Worm (Caenorhabditis elegans): ENCODE data around the gene nep-9.

- TF ChIP-seq sea-1 (GFP tag; conservative IDR thresholded peaks at IDR 0.05) (no peak), ama-1 (optimal IDR thresholded peaks at IDR 0.05) (no peak), tbx-37 (GFP tag; conservative IDR thresholded peaks at IDR 0.05) (no peak), aly-1 (tag; optimal IDR thresholded peaks at IDR 0.05) (no peak)
Observed at ce11 chrII:3436412-3436811, 37.3 kb upstream of the nep-9 start, which contains the start of gene skpo-2.

Data from whole organism, early embryonic.